Fruit fly (Drosophila melanogaster) whole organism, embryonic: Measurements from ENCODE around the gene dome.
A peak's percentile ranks its signal among the peaks of the same experiment; 100 is the strongest.

Experiments
- BEAF-32 ChIP-seq: fragments of 200-800 bp; sonication (Bioruptor generic); optimal IDR thresholded peaks from 3 replicates; lab custom pipeline; 2017; ENCODE audit warnings: missing biosample characterization, missing genetic modification characterization, mild to moderate bottlenecking, moderate library complexity, missing genetic modification reagents
- CG10366 ChIP-seq: fragments of 200-800 bp; sonication (Bioruptor generic); IDR thresholded peaks from 2 replicates; pipeline ENCODE4 v1.3.6; 2022; ENCODE audit warnings: missing biosample characterization, missing genetic modification characterization
- CG10431 ChIP-seq: fragments of 200-800 bp; sonication (Bioruptor generic); optimal IDR thresholded peaks from 3 replicates; lab custom pipeline; 2018; ENCODE audit warnings: missing biosample characterization, mild to moderate bottlenecking, missing genetic modification characterization
- CG12155 ChIP-seq: fragments of 200-800 bp; sonication (Bioruptor generic); optimal IDR thresholded peaks from 3 replicates; lab custom pipeline; 2016; ENCODE audit warnings: missing biosample characterization, missing genetic modification characterization
- CG14710 ChIP-seq: fragments of 200-800 bp; sonication (Bioruptor generic); optimal IDR thresholded peaks from 3 replicates; lab custom pipeline; 2019; ENCODE audit warnings: missing biosample characterization, mild to moderate bottlenecking, missing genetic modification characterization, moderate library complexity
- CG1529 ChIP-seq: fragments of 200-800 bp; sonication (Bioruptor generic); optimal IDR thresholded peaks from 3 replicates; lab custom pipeline; 2018; ENCODE audit warnings: missing biosample characterization, missing genetic modification characterization
- CG17802 ChIP-seq: fragments of 200-800 bp; sonication (Bioruptor generic); optimal IDR thresholded peaks from 2 replicates; lab custom pipeline; 2018; ENCODE audit warnings: missing biosample characterization, mild to moderate bottlenecking, missing genetic modification characterization, moderate library complexity
- CG1832 ChIP-seq: fragments of 200-800 bp; sonication (Bioruptor generic); optimal IDR thresholded peaks from 2 replicates; lab custom pipeline; 2017; ENCODE audit warnings: missing biosample characterization, mild to moderate bottlenecking, missing genetic modification characterization, inconsistent platforms
- CG18619 ChIP-seq: fragments of 200-800 bp; sonication (Bioruptor generic); optimal IDR thresholded peaks from 3 replicates; lab custom pipeline; 2017; ENCODE audit warnings: missing biosample characterization, mild to moderate bottlenecking, missing genetic modification characterization
- CG2116 ChIP-seq: fragments of 200-800 bp; sonication (Bioruptor generic); optimal IDR thresholded peaks from 3 replicates; lab custom pipeline; 2018; ENCODE audit warnings: missing biosample characterization, mild to moderate bottlenecking, missing genetic modification characterization
- CG32772 ChIP-seq: fragments of 200-800 bp; sonication (Bioruptor generic); IDR thresholded peaks from 2 replicates; pipeline ENCODE4 v1.3.6; 2022; ENCODE audit warnings: missing biosample characterization, missing genetic modification characterization
- CG33557 ChIP-seq: fragments of 200-800 bp; sonication (Bioruptor generic); optimal IDR thresholded peaks from 2 replicates; lab custom pipeline; 2019; ENCODE audit warnings: missing biosample characterization, mild to moderate bottlenecking, missing genetic modification characterization, moderate library complexity
- CG4820 ChIP-seq: fragments of 200-800 bp; sonication (Bioruptor generic); optimal IDR thresholded peaks from 3 replicates; lab custom pipeline; 2016; ENCODE audit warnings: missing biosample characterization, missing genetic modification characterization
- CG6791 ChIP-seq: fragments of 200-800 bp; sonication (Bioruptor generic); IDR thresholded peaks from 3 replicates; pipeline ENCODE4 v1.3.6; 2022; ENCODE audit warnings: missing biosample characterization, missing genetic modification characterization; ENCODE audit not compliant: partially characterized antibody
- CG8089 ChIP-seq: fragments of 200-800 bp; sonication (Bioruptor generic); optimal IDR thresholded peaks from 3 replicates; lab custom pipeline; 2016; ENCODE audit warnings: missing biosample characterization, missing genetic modification characterization
- CG8290 ChIP-seq, 3 experiments: fragments of 200-800 bp; sonication (Bioruptor generic); optimal IDR thresholded peaks; 2 replicates each; lab custom pipeline; 2016 to 2019; ENCODE audit warnings: missing biosample characterization in 3 of 3, missing genetic modification characterization in 3 of 3, mild to moderate bottlenecking in 2 of 3, moderate library complexity in 1 of 3
- CG9727 ChIP-seq: fragments of 200-800 bp; sonication (Bioruptor generic); optimal IDR thresholded peaks from 3 replicates; lab custom pipeline; 2017; ENCODE audit warnings: missing biosample characterization, mild to moderate bottlenecking, missing genetic modification characterization
- CHES-1-like ChIP-seq: fragments of 200-800 bp; sonication (Bioruptor generic); optimal IDR thresholded peaks from 2 replicates; lab custom pipeline; 2016; ENCODE audit warnings: missing biosample characterization, missing genetic modification characterization
- CTCF ChIP-seq: fragments of 200-800 bp; sonication (Bioruptor generic); optimal IDR thresholded peaks from 2 replicates; lab custom pipeline; 2017; ENCODE audit warnings: missing biosample characterization, mild to moderate bottlenecking, missing genetic modification characterization, moderate library complexity
- CkIIα-i1 ChIP-seq: fragments of 200-800 bp; sonication (Bioruptor generic); IDR thresholded peaks from 2 replicates; pipeline ENCODE4 v1.3.6; 2022; ENCODE audit warnings: missing biosample characterization, missing genetic modification characterization
- CoRest ChIP-seq: fragments of 200-800 bp; sonication (Bioruptor generic); optimal IDR thresholded peaks from 3 replicates; lab custom pipeline; 2018; ENCODE audit warnings: missing biosample characterization, mild to moderate bottlenecking, missing genetic modification characterization, moderate library complexity
- D ChIP-seq, 2 experiments: fragments of 200-800 bp in 1 of 2; fragments of >200 bp in 1 of 2; sonication (Bioruptor generic) in 1 of 2; optimal IDR thresholded peaks; 2 replicates in 1 of 2; 3 replicates in 1 of 2; lab custom pipeline; 2017; ENCODE audit warnings: mild to moderate bottlenecking in 1 of 2, missing biosample characterization in 1 of 2, missing genetic modification characterization in 1 of 2, missing genetic modification reagents in 1 of 2
- Dbx ChIP-seq: fragments of 200-800 bp; sonication (Bioruptor generic); IDR thresholded peaks from 3 replicates; pipeline ENCODE4 v1.3.6; 2022; ENCODE audit warnings: missing biosample characterization, missing genetic modification characterization
- Dref ChIP-seq: fragments of 200-800 bp; sonication (Bioruptor generic); IDR thresholded peaks from 2 replicates; pipeline ENCODE4 v1.3.6; 2022; ENCODE audit warnings: missing biosample characterization, missing genetic modification characterization
- E2f2 ChIP-seq: fragments of 200-800 bp; sonication (Bioruptor generic); IDR thresholded peaks from 2 replicates; pipeline ENCODE4 v1.3.6; 2022; ENCODE audit warnings: missing biosample characterization, missing genetic modification characterization
- Ets97D ChIP-seq: fragments of 200-800 bp; sonication (Bioruptor generic); optimal IDR thresholded peaks from 3 replicates; lab custom pipeline; 2016; ENCODE audit warnings: missing biosample characterization, missing genetic modification characterization
- GATAe ChIP-seq: fragments of 200-800 bp; sonication (Bioruptor generic); conservative IDR thresholded peaks from 2 replicates; pipeline ENCODE4 v1.3.6; 2022; ENCODE audit warnings: missing biosample characterization, missing genetic modification characterization
- HLHmδ ChIP-seq: fragments of 200-800 bp; sonication (Bioruptor generic); optimal IDR thresholded peaks from 2 replicates; lab custom pipeline; 2018; ENCODE audit warnings: missing biosample characterization, mild to moderate bottlenecking, missing genetic modification characterization, moderate library complexity
- Hmx ChIP-seq: fragments of 200-800 bp; sonication (Bioruptor generic); optimal IDR thresholded peaks from 2 replicates; lab custom pipeline; 2016; ENCODE audit warnings: missing biosample characterization, missing genetic modification characterization
- Lhr ChIP-seq: fragments of 200-800 bp; sonication (Bioruptor generic); optimal IDR thresholded peaks from 3 replicates; lab custom pipeline; 2017; ENCODE audit warnings: mild to moderate bottlenecking, missing biosample characterization, missing genetic modification reagents, missing genetic modification characterization
- Myb ChIP-seq: fragments of 200-800 bp; sonication (Bioruptor generic); optimal IDR thresholded peaks from 2 replicates; lab custom pipeline; 2016; ENCODE audit warnings: missing biosample characterization, missing genetic modification characterization
- Oli ChIP-seq: fragments of 200-800 bp; sonication (Bioruptor generic); optimal IDR thresholded peaks from 2 replicates; lab custom pipeline; 2018; ENCODE audit warnings: missing biosample characterization, mild to moderate bottlenecking, missing genetic modification characterization, moderate library complexity
- Rfx ChIP-seq: fragments of 200-800 bp; sonication (Bioruptor generic); IDR thresholded peaks from 2 replicates; pipeline ENCODE4 v1.3.6; 2022; ENCODE audit warnings: missing biosample characterization, missing genetic modification characterization
- Sin3A ChIP-seq: fragments of >200 bp; optimal IDR thresholded peaks from 2 replicates; lab custom pipeline; 2018
- Sry-δ ChIP-seq: fragments of 200-800 bp; sonication (Bioruptor generic); optimal IDR thresholded peaks from 2 replicates; lab custom pipeline; 2016; ENCODE audit warnings: missing biosample characterization, missing genetic modification characterization
- YL-1 ChIP-seq: fragments of 200-800 bp; sonication (Bioruptor generic); optimal IDR thresholded peaks from 3 replicates; lab custom pipeline; 2017; ENCODE audit warnings: missing biosample characterization, mild to moderate bottlenecking, missing genetic modification characterization
- cad ChIP-seq: fragments of >200 bp; optimal IDR thresholded peaks from 2 replicates; lab custom pipeline; 2017; ENCODE audit warnings: missing biosample characterization, missing genetic modification characterization
- crol ChIP-seq: fragments of 200-800 bp; sonication (Bioruptor generic); IDR thresholded peaks from 2 replicates; pipeline ENCODE4 v1.3.6; 2022; ENCODE audit warnings: missing biosample characterization, missing genetic modification characterization
- dan ChIP-seq: fragments of 200-800 bp; sonication (Bioruptor generic); IDR thresholded peaks from 2 replicates; pipeline ENCODE4 v1.3.6; 2022; ENCODE audit warnings: missing biosample characterization, missing genetic modification characterization
- ewg ChIP-seq: fragments of 200-800 bp; sonication (Bioruptor generic); optimal IDR thresholded peaks from 3 replicates; lab custom pipeline; 2017; ENCODE audit warnings: mild to moderate bottlenecking, missing biosample characterization, missing genetic modification reagents, missing genetic modification characterization
- fd96Cb ChIP-seq: fragments of 200-800 bp; sonication (Bioruptor generic); optimal IDR thresholded peaks from 2 replicates; lab custom pipeline; 2018; ENCODE audit warnings: missing biosample characterization, mild to moderate bottlenecking, missing genetic modification characterization, moderate library complexity
- gfzf ChIP-seq: fragments of 200-800 bp; sonication (Bioruptor generic); optimal IDR thresholded peaks from 2 replicates; lab custom pipeline; 2016; ENCODE audit warnings: missing biosample characterization, mild to moderate bottlenecking, missing genetic modification characterization, moderate library complexity
- kay ChIP-seq: fragments of 200-800 bp; sonication (Bioruptor generic); optimal IDR thresholded peaks from 2 replicates; lab custom pipeline; 2016; ENCODE audit warnings: missing biosample characterization, missing genetic modification characterization
- kni ChIP-seq: fragments of 200-800 bp; sonication (Bioruptor generic); optimal IDR thresholded peaks from 3 replicates; lab custom pipeline; 2017; ENCODE audit warnings: mild to moderate bottlenecking, missing biosample characterization, missing genetic modification reagents, missing genetic modification characterization
- nom ChIP-seq: fragments of 200-800 bp; sonication (Bioruptor generic); optimal IDR thresholded peaks from 2 replicates; lab custom pipeline; 2017; ENCODE audit warnings: missing biosample characterization, missing genetic modification characterization, mild to moderate bottlenecking, moderate library complexity, missing genetic modification reagents
- pita ChIP-seq: fragments of 200-800 bp; sonication (Bioruptor generic); optimal IDR thresholded peaks from 2 replicates; lab custom pipeline; 2017; ENCODE audit warnings: missing biosample characterization, mild to moderate bottlenecking, missing genetic modification characterization
- pzg ChIP-seq: fragments of 200-800 bp; sonication (Bioruptor generic); optimal IDR thresholded peaks from 3 replicates; lab custom pipeline; 2018; ENCODE audit warnings: missing biosample characterization, mild to moderate bottlenecking, missing genetic modification characterization, moderate library complexity
- sd ChIP-seq: fragments of 200-800 bp; sonication (Bioruptor generic); optimal IDR thresholded peaks from 3 replicates; lab custom pipeline; 2018; ENCODE audit warnings: missing biosample characterization, mild to moderate bottlenecking, missing genetic modification characterization, moderate library complexity
- tin ChIP-seq: fragments of 200-800 bp; sonication (Bioruptor generic); optimal IDR thresholded peaks from 3 replicates; lab custom pipeline; 2016; ENCODE audit warnings: missing biosample characterization, missing genetic modification characterization
- vvl ChIP-seq: fragments of 200-800 bp; sonication (Bioruptor generic); IDR thresholded peaks from 2 replicates; pipeline ENCODE4 v1.3.6; 2022; ENCODE audit warnings: missing biosample characterization, missing genetic modification characterization

Gene dome

DNA sequence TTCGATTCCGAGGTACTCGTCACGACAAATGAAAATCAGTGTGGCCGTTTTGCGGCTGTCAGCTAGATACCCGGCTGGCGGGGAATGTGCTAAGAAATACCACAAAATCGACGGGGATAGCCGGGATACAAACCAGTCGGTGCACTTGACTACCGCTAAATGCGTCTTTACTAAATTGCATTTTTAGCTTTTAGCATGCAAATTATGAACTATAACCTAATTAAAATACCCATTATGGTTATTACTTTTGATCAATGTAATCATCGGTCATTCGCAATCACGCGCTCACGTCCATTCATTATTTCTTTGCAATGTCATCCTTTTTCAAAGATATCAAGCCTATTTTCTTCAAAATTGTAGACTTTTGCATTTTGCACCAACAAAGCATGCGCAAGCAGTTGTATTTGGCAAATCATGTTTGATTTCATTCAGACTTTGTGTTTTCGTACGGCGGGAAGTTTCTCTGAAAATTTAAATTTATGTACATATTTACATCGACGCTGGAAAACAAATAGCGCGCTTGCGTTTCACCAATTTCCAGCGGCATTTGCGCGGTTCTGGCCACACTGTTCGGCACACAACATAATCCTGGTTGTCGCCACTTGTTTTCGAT is 44.9 kb downstream of the dome start, which contains the start of gene Rcd-1:
Gene Rcd-1 (plus strand): TSS at position 440 of the 613 bp plus-strand sequence.
- TF ChIP-seq kay (GFP tag; lab: Kevin White, UChicago) (no peak), crol (GFP tag; lab: Robert Waterston, UW) (no peak), CG1529 (no peak), Oli (tag; lab: Kevin White, UChicago) (no peak), CTCF (GFP tag; lab: Kevin White, UChicago) (peak; percentile 43), tin (GFP tag; lab: Kevin White, UChicago) (no peak), fd96Cb (tag; lab: Kevin White, UChicago) (no peak), CG17802 (tag; lab: Kevin White, UChicago) (no peak), CG8089 (GFP tag; lab: Kevin White, UChicago) (no peak), pita (GFP tag; lab: Kevin White, UChicago) (peak; percentile 79), Myb (GFP tag; lab: Kevin White, UChicago) (peak; percentile 14), Dbx (peak; percentile 7; the same call in 1 of the 3 replicates), CoRest (tag; lab: Kevin White, UChicago) (peak; percentile 29), CG33557 (GFP tag; lab: Kevin White, UChicago) (peak; percentile 22), BEAF-32 (peak; percentile 58), D (optimal IDR thresholded peaks at IDR 0.05; lab: Kevin White, UChicago) (no peak), D (GFP tag; optimal IDR thresholded peaks at IDR 0.05; lab: Kevin White, UChicago) (no peak), CG4820 (GFP tag; lab: Kevin White, UChicago) (no peak), CkIIα-i1 (GFP tag; lab: Robert Waterston, UW) (no peak), Sin3A (lab: Kevin White, UChicago) (peak; percentile 87), CG10431 (GFP tag; lab: Kevin White, UChicago) (peak; percentile 52), CG1832 (GFP tag; lab: Kevin White, UChicago) (no peak), ewg (GFP tag; lab: Kevin White, UChicago) (peak; percentile 63), YL-1 (GFP tag; lab: Kevin White, UChicago) (no peak), gfzf (GFP tag; lab: Kevin White, UChicago) (peak; percentile 97), pzg (GFP tag; lab: Kevin White, UChicago) (peak; percentile 81), Rfx (GFP tag; lab: Robert Waterston, UW) (peak; percentile 34; the same call in 1 of the 2 replicates), GATAe (GFP tag; lab: Robert Waterston, UW) (no peak), cad (GFP tag; lab: Kevin White, UChicago) (no peak), vvl (GFP tag; lab: Robert Waterston, UW) (peak; percentile 49; the same call in 1 of the 2 replicates), Lhr (GFP tag; lab: Kevin White, UChicago) (peak; percentile 51), CG10366 (GFP tag; lab: Robert Waterston, UW) (no peak), sd (tag; lab: Kevin White, UChicago) (peak; percentile 18), HLHmδ (GFP tag; lab: Kevin White, UChicago) (peak; percentile 34), CHES-1-like (GFP tag; lab: Kevin White, UChicago) (peak; percentile 16), Sry-δ (GFP tag; lab: Kevin White, UChicago) (peak; percentile 50), kni (GFP tag; lab: Kevin White, UChicago) (peak; percentile 2), CG8290 (GFP tag; optimal IDR thresholded peaks at IDR 0.05; lab: Kevin White, UChicago) (no peak), CG8290 (tag; optimal IDR thresholded peaks at IDR 0.05; lab: Kevin White, UChicago) (peak in 1 of 2 experiments; percentile 35), Ets97D (GFP tag; lab: Kevin White, UChicago) (peak; percentile 37), CG12155 (GFP tag; lab: Kevin White, UChicago) (peak; percentile 65), CG6791 (GFP tag; lab: Robert Waterston, UW) (no peak), nom (peak; percentile 11), Hmx (GFP tag; lab: Kevin White, UChicago) (no peak), CG9727 (peak; percentile 18), dan (GFP tag; lab: Robert Waterston, UW) (no peak), CG32772 (GFP tag; lab: Robert Waterston, UW) (0 out of 2 replicates have a peak, but pooled peaks have one; percentile 18), CG18619 (GFP tag; lab: Kevin White, UChicago) (peak; percentile 10), CG14710 (tag; lab: Kevin White, UChicago) (peak; percentile 44), Dref (GFP tag; lab: Robert Waterston, UW) (peak; percentile 51), CG2116 (GFP tag; lab: Kevin White, UChicago) (peak; percentile 20), E2f2 (peak; percentile 57)
